Fruit fly (Drosophila melanogaster) whole organism: Measurements from ENCODE around the gene C901.
"Not testable (repeated sequence)": the region's sequence is repeated elsewhere in the genome, so short reads cannot be mapped to it uniquely, and the experiment has no call there.

Experiments
- CG8478 ChIP-seq: fragments of >200 bp; optimal IDR thresholded peaks from 2 replicates; lab custom pipeline; 2018; ENCODE audit warnings: inconsistent platforms
- pan ChIP-seq: fragments of >200 bp; optimal IDR thresholded peaks from 2 replicates; lab custom pipeline; 2017
- usp ChIP-seq: fragments of >200 bp; optimal IDR thresholded peaks from 2 replicates; lab custom pipeline; 2017; ENCODE audit warnings: missing biosample characterization, missing genetic modification characterization, mixed read lengths

- TF ChIP-seq usp (GFP tag; lab: Kevin White, UChicago); CG8478; pan (lab: Kevin White, UChicago): not testable (repeated sequence)
These were observed 16.0 kb downstream of the C901 start, which contains the start of gene Rab9Fa for dm6 chrX:10950930-10951329.
